Worm (Caenorhabditis elegans) whole organism, young adult: ENCODE data around the gene col-99.

Experiments used
- F55B11.4 ChIP-seq: sonication (generic microtip); optimal IDR thresholded peaks from 2 replicates; lab custom pipeline; 2016; ENCODE audit warnings: missing compliant biosample characterization, missing genetic modification characterization, borderline replicate concordance; ENCODE audit not compliant: insufficient read depth
- aptf-3 ChIP-seq: fragments of 200-800 bp; sonication (Bioruptor generic); IDR thresholded peaks from 2 replicates; pipeline ENCODE4 v1.3.6; 2022; ENCODE audit warnings: missing genetic modification characterization, missing compliant biosample characterization
- ceh-27 ChIP-seq: fragments of 200-800 bp; sonication (Bioruptor generic); optimal IDR thresholded peaks from 2 replicates; lab custom pipeline; 2018; ENCODE audit warnings: mild to moderate bottlenecking, missing genetic modification characterization, moderate library complexity, missing compliant biosample characterization
- dpl-1 ChIP-seq: fragments of 150-350 bp; optimal IDR thresholded peaks from 2 replicates; lab custom pipeline; 2014; ENCODE audit warnings: missing biosample characterization, missing genetic modification reagents, missing genetic modification characterization
- egrh-3 ChIP-seq: fragments of 200-800 bp; sonication (Bioruptor generic); IDR thresholded peaks from 2 replicates; pipeline ENCODE4 v1.3.6; 2022; ENCODE audit warnings: missing genetic modification reagents, missing genetic modification characterization, missing compliant biosample characterization
- let-607 ChIP-seq, 2 experiments: fragments of 200-800 bp in 1 of 2; sonication (Bioruptor generic) in 1 of 2; sonication (generic microtip) in 1 of 2; optimal IDR thresholded peaks; 2 replicates each; lab custom pipeline; 2016 to 2018; ENCODE audit warnings: mild to moderate bottlenecking in 2 of 2, missing compliant biosample characterization in 2 of 2, missing genetic modification characterization in 2 of 2, moderate library complexity in 2 of 2, missing genotype in 1 of 2
- lsl-1 ChIP-seq: fragments of 200-800 bp; sonication (Bioruptor generic); optimal IDR thresholded peaks from 2 replicates; lab custom pipeline; 2018; ENCODE audit warnings: mild to moderate bottlenecking, missing genetic modification characterization, moderate library complexity, missing compliant biosample characterization
- lsy-27 ChIP-seq: sonication (generic microtip); optimal IDR thresholded peaks from 2 replicates; lab custom pipeline; 2017; ENCODE audit warnings: missing genetic modification characterization, mild to moderate bottlenecking, missing compliant biosample characterization, antibody characterized with exemption, missing genotype, borderline replicate concordance; ENCODE audit not compliant: insufficient read depth
- mel-28 ChIP-seq: sonication (generic microtip); optimal IDR thresholded peaks from 2 replicates; lab custom pipeline; 2016; ENCODE audit warnings: borderline replicate concordance, mild to moderate bottlenecking, missing genetic modification characterization, missing compliant biosample characterization
- pha-4 ChIP-seq: fragments of 150-350 bp; sonication (generic microtip); optimal IDR thresholded peaks from 2 replicates; lab custom pipeline; 2014; ENCODE audit warnings: missing biosample characterization, missing genetic modification reagents, missing genetic modification characterization
- sdz-38 ChIP-seq: sonication (generic microtip); optimal IDR thresholded peaks from 2 replicates; lab custom pipeline; 2016; ENCODE audit warnings: missing genotype, missing genetic modification characterization, missing compliant biosample characterization
- xnd-1 ChIP-seq: sonication (generic microtip); optimal IDR thresholded peaks from 2 replicates; lab custom pipeline; 2016; ENCODE audit warnings: missing genotype, missing genetic modification reagents, missing genetic modification characterization, missing compliant biosample characterization
- ztf-22 ChIP-seq: fragments of 200-800 bp; sonication (Bioruptor generic); optimal IDR thresholded peaks from 2 replicates; lab custom pipeline; 2018; ENCODE audit warnings: mild to moderate bottlenecking, missing genetic modification characterization, moderate library complexity, missing compliant biosample characterization
- ztf-28 ChIP-seq: fragments of 200-800 bp; sonication (Bioruptor generic); IDR thresholded peaks from 2 replicates; pipeline ENCODE4 v1.3.6; 2022; ENCODE audit warnings: missing genetic modification reagents, missing genetic modification characterization, missing compliant biosample characterization

ce11 chrIV:149794-150193 is 2.1 kb upstream of the col-99 start:
- TF ChIP-seq aptf-3 (GFP tag; lab: Robert Waterston, UW) (no peak), ztf-22 (GFP tag; lab: Kevin White, UChicago) (no peak), let-607 (tag; optimal IDR thresholded peaks at IDR 0.05; lab: Kevin White, UChicago) (no peak), ceh-27 (GFP tag; lab: Kevin White, UChicago) (no peak), lsy-27 (no peak), pha-4 (tag; lab: Kevin White, UChicago) (no peak), xnd-1 (tag; lab: Kevin White, UChicago) (no peak), F55B11.4 (tag; lab: Kevin White, UChicago) (no peak), egrh-3 (GFP tag; lab: Robert Waterston, UW) (no peak), lsl-1 (GFP tag; lab: Kevin White, UChicago) (no peak), sdz-38 (tag; lab: Kevin White, UChicago) (no peak), dpl-1 (GFP tag; lab: Kevin White, UChicago) (no peak), ztf-28 (GFP tag; lab: Robert Waterston, UW) (no peak), mel-28 (tag; lab: Kevin White, UChicago) (no peak)
